Worm (Caenorhabditis elegans): ENCODE data around the gene W10G6.6.
"Not testable (repeated sequence)": the region's sequence is repeated elsewhere in the genome, so short reads cannot be mapped to it uniquely, and the experiment has no call there.

ce11 chrX:16299217-16299616 lies 48.6 kb upstream of the W10G6.6 start:
- not testable (repeated sequence) for TF ChIP-seq tbx-9 (tag; optimal IDR thresholded peaks at IDR 0.05; ENCODE audit: borderline replicate concordance); mel-28 (tag; optimal IDR thresholded peaks at IDR 0.05; ENCODE audit: borderline replicate concordance); gei-17 (GFP tag; optimal IDR thresholded peaks at IDR 0.05)
- TF ChIP-seq snpc-4 (GFP tag; optimal IDR thresholded peaks at IDR 0.05): peak; percentile 38
- peak in 2 of 4 experiments; percentile 51 to 78 for TF ChIP-seq snpc-4 (tag; optimal IDR thresholded peaks at IDR 0.05)
